Worm (Caenorhabditis elegans): ENCODE results near the gene del-5.

Gene del-5

ce11 chrX:11034430-11035117 lies 26.6 kb upstream of the del-5 start:
- TF ChIP-seq C34F6.9 (tag; optimal IDR thresholded peaks at IDR 0.05) = peak; percentile 63
- no peak for TF ChIP-seq ceh-16 (tag; optimal IDR thresholded peaks at IDR 0.05)
- TF ChIP-seq peb-1 (tag; optimal IDR thresholded peaks at IDR 0.05) = no peak
- TF ChIP-seq skn-1 (tag; optimal IDR thresholded peaks at IDR 0.05) = no peak
- no peak for TF ChIP-seq ama-1 (optimal IDR thresholded peaks at IDR 0.05)
- TF ChIP-seq ceh-82 (tag; optimal IDR thresholded peaks at IDR 0.05) = no peak
- TF ChIP-seq R02D3.7 (tag; optimal IDR thresholded peaks at IDR 0.05) = no peak
- TF ChIP-seq nhr-11 (tag; optimal IDR thresholded peaks at IDR 0.05) = no peak
- no peak for TF ChIP-seq sma-3 (GFP tag; optimal IDR thresholded peaks at IDR 0.05)
- TF ChIP-seq ztf-11 (tag; optimal IDR thresholded peaks at IDR 0.05) = no peak
- no peak for TF ChIP-seq aly-2 (tag; optimal IDR thresholded peaks at IDR 0.05)
- TF ChIP-seq mab-5 (tag; optimal IDR thresholded peaks at IDR 0.05) = peak; percentile 50
- no peak for TF ChIP-seq dmd-4 (tag; optimal IDR thresholded peaks at IDR 0.05)
- TF ChIP-seq nhr-237 (tag; optimal IDR thresholded peaks at IDR 0.05) = no peak
- no peak for TF ChIP-seq unc-62 (GFP tag; optimal IDR thresholded peaks at IDR 0.05)
- no peak for TF ChIP-seq nhr-23 (tag; optimal IDR thresholded peaks at IDR 0.05)
- peak; percentile 0 for TF ChIP-seq lin-13 (GFP tag; optimal IDR thresholded peaks at IDR 0.05)
- TF ChIP-seq elt-1 (tag; optimal IDR thresholded peaks at IDR 0.05) = no peak
- no peak for TF ChIP-seq nhr-25 (tag; optimal IDR thresholded peaks at IDR 0.05)
- TF ChIP-seq nhr-12 (tag; optimal IDR thresholded peaks at IDR 0.05) = no peak
- TF ChIP-seq nhr-10 (tag; optimal IDR thresholded peaks at IDR 0.05) = no peak
- peak; percentile 25 for TF ChIP-seq sem-4 (tag; optimal IDR thresholded peaks at IDR 0.05)
- no peak for TF ChIP-seq ztf-4 (tag; optimal IDR thresholded peaks at IDR 0.05)
- no peak for TF ChIP-seq lin-39 (tag; optimal IDR thresholded peaks at IDR 0.05)
- TF ChIP-seq snpc-4 (tag; optimal IDR thresholded peaks at IDR 0.05) = no peak
- peak; percentile 68 for TF ChIP-seq crh-2 (tag; optimal IDR thresholded peaks at IDR 0.05)
- peak; percentile 63 for TF ChIP-seq nhr-129 (tag; optimal IDR thresholded peaks at IDR 0.05)
- TF ChIP-seq gmeb-1 (tag; optimal IDR thresholded peaks at IDR 0.05) = no peak
- TF ChIP-seq egl-27 (tag; optimal IDR thresholded peaks at IDR 0.05) = peak; percentile 34
- no peak for TF ChIP-seq ztf-1 (GFP tag; conservative IDR thresholded peaks at IDR 0.05)
- no peak for TF ChIP-seq nhr-21 (tag; optimal IDR thresholded peaks at IDR 0.05)
- TF ChIP-seq zag-1 (tag; optimal IDR thresholded peaks at IDR 0.05) = no peak
- TF ChIP-seq unc-39 (tag; optimal IDR thresholded peaks at IDR 0.05) = no peak
- no peak for TF ChIP-seq nhr-77 (tag; optimal IDR thresholded peaks at IDR 0.05)
- peak; percentile 60 for TF ChIP-seq F13H6.1 (tag; optimal IDR thresholded peaks at IDR 0.05)
- peak; percentile 6 for TF ChIP-seq unc-55 (GFP tag; optimal IDR thresholded peaks at IDR 0.05)
- no peak for TF ChIP-seq blmp-1 (tag; optimal IDR thresholded peaks at IDR 0.05; ENCODE audit: insufficient read depth)
- TF ChIP-seq sma-9 (GFP tag; optimal IDR thresholded peaks at IDR 0.05) = peak; percentile 29
- TF ChIP-seq sma-9 (tag; optimal IDR thresholded peaks at IDR 0.05) = no peak
- TF ChIP-seq alr-1 (tag; optimal IDR thresholded peaks at IDR 0.05) = no peak
- TF ChIP-seq lin-11 (tag; optimal IDR thresholded peaks at IDR 0.05) = no peak
- TF ChIP-seq lsy-2 (tag; optimal IDR thresholded peaks at IDR 0.05) = peak in 1 of 2 experiments; percentile 42
- no peak for TF ChIP-seq ZK546.5 (tag; optimal IDR thresholded peaks at IDR 0.05)
- TF ChIP-seq nhr-6 (tag; optimal IDR thresholded peaks at IDR 0.05) = no peak
- TF ChIP-seq mbf-1 (tag; optimal IDR thresholded peaks at IDR 0.05) = no peak
- no peak for TF ChIP-seq mdl-1 (tag; optimal IDR thresholded peaks at IDR 0.05)
- no peak for TF ChIP-seq fos-1 (tag; optimal IDR thresholded peaks at IDR 0.05)
- TF ChIP-seq Y55F3AM.14 (GFP tag; optimal IDR thresholded peaks at IDR 0.05) = peak; percentile 24
- TF ChIP-seq elt-3 (tag; optimal IDR thresholded peaks at IDR 0.05) = no peak
